Worm (Caenorhabditis elegans) whole organism, late embryonic: ENCODE data around the gene fbxa-194.

Experiments used
- K09A11.1 ChIP-seq: sonication (generic microtip); optimal IDR thresholded peaks from 2 replicates; lab custom pipeline; 2017; ENCODE audit warnings: antibody characterized with exemption, mild to moderate bottlenecking, missing genetic modification characterization, missing compliant biosample characterization; ENCODE audit not compliant: insufficient read depth
- ama-1 ChIP-seq: fragments of 150-350 bp; optimal IDR thresholded peaks from 2 replicates; lab custom pipeline; 2014
- ceh-48 ChIP-seq: sonication (generic microtip); optimal IDR thresholded peaks from 2 replicates; lab custom pipeline; 2016; ENCODE audit warnings: missing genetic modification characterization, inconsistent platforms, missing compliant biosample characterization
- elt-4 ChIP-seq: sonication (generic microtip); optimal IDR thresholded peaks from 2 replicates; lab custom pipeline; 2016; ENCODE audit warnings: missing genetic modification characterization, missing compliant biosample characterization
- hlh-30 ChIP-seq: sonication (generic microtip); optimal IDR thresholded peaks from 2 replicates; lab custom pipeline; 2017; ENCODE audit warnings: antibody characterized with exemption, missing genetic modification characterization, missing compliant biosample characterization; ENCODE audit not compliant: insufficient read depth
- nhr-11 ChIP-seq: fragments of 150-350 bp; optimal IDR thresholded peaks from 2 replicates; lab custom pipeline; 2014; ENCODE audit warnings: missing biosample characterization, missing genetic modification characterization
- nhr-232 ChIP-seq: sonication (generic microtip); optimal IDR thresholded peaks from 2 replicates; lab custom pipeline; 2016; ENCODE audit warnings: missing genetic modification characterization, missing compliant biosample characterization
- pag-3 ChIP-seq: sonication (generic microtip); optimal IDR thresholded peaks from 2 replicates; lab custom pipeline; 2016; ENCODE audit warnings: missing compliant biosample characterization, missing genetic modification characterization, borderline replicate concordance
- unc-55 ChIP-seq: sonication (generic microtip); optimal IDR thresholded peaks from 2 replicates; lab custom pipeline; 2017; ENCODE audit warnings: missing biosample characterization, missing genetic modification reagents, missing genetic modification characterization

DNA sequence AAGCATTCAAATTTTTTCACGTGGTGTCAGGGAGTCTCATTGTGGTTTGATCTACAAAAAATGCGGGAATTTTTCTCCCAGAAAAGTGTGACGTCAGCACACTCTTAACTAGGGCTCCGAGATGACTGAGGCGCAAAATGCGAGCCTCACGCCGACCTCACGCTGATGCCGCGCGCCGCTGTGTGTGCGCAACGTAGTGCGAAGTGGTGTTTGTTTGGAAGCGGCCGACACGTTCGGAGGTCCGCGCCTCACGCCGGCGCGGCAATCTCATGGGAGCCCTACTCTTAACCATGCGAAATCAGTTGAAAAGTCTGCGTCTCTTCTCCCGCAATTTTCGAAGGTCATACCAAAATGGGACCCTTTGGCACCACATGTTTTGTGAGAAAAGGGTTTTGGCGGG, 11.7 kb upstream of the fbxa-194 start:
- no peak for TF ChIP-seq nhr-11
- TF ChIP-seq nhr-232, result no peak
- no peak for TF ChIP-seq hlh-30 (tag; lab: Kevin White, UChicago)
- no peak for TF ChIP-seq ceh-48 (tag; lab: Kevin White, UChicago)
- no peak for TF ChIP-seq ama-1 (lab: Kevin White, UChicago)
- TF ChIP-seq pag-3 (tag; lab: Kevin White, UChicago), result no peak
- no peak for TF ChIP-seq elt-4
- no peak for TF ChIP-seq unc-55 (GFP tag; lab: Kevin White, UChicago)
- no peak for TF ChIP-seq K09A11.1 (tag; lab: Kevin White, UChicago)
